Fruit fly (Drosophila melanogaster) whole organism, embryonic: ENCODE results near the gene Dic2.

Experiments
- B-H1 ChIP-seq: fragments of 200-800 bp; sonication (Bioruptor generic); IDR thresholded peaks from 3 replicates; pipeline ENCODE4 v1.3.6; 2022; ENCODE audit warnings: missing biosample characterization, missing genetic modification characterization
- CG10209 ChIP-seq: fragments of 200-800 bp; sonication (Bioruptor generic); optimal IDR thresholded peaks from 3 replicates; lab custom pipeline; 2017; ENCODE audit warnings: missing biosample characterization, mild to moderate bottlenecking, missing genetic modification characterization, missing genetic modification reagents
- CG10267 ChIP-seq: fragments of 200-800 bp; sonication (Bioruptor generic); optimal IDR thresholded peaks from 2 replicates; lab custom pipeline; 2018; ENCODE audit warnings: missing biosample characterization, mild to moderate bottlenecking, missing genetic modification characterization, moderate library complexity
- CG10462 ChIP-seq: fragments of 200-800 bp; sonication (Bioruptor generic); optimal IDR thresholded peaks from 2 replicates; lab custom pipeline; 2016; ENCODE audit warnings: missing biosample characterization, missing genetic modification characterization
- CG11695 ChIP-seq: fragments of 200-800 bp; sonication (Bioruptor generic); IDR thresholded peaks from 3 replicates; pipeline ENCODE4 v1.3.6; 2022; ENCODE audit warnings: missing biosample characterization, missing genetic modification characterization
- CG12155 ChIP-seq: fragments of 200-800 bp; sonication (Bioruptor generic); optimal IDR thresholded peaks from 3 replicates; lab custom pipeline; 2016; ENCODE audit warnings: missing biosample characterization, missing genetic modification characterization
- CG14860 ChIP-seq: fragments of 200-800 bp; sonication (Bioruptor generic); IDR thresholded peaks from 3 replicates; pipeline ENCODE4 v1.3.6; 2022; ENCODE audit warnings: missing biosample characterization, missing genetic modification characterization; ENCODE audit not compliant: partially characterized antibody
- CG15514 ChIP-seq: fragments of 200-800 bp; sonication (Bioruptor generic); optimal IDR thresholded peaks from 3 replicates; lab custom pipeline; 2017; ENCODE audit warnings: missing biosample characterization, missing genetic modification characterization, mild to moderate bottlenecking, moderate library complexity, missing genetic modification reagents
- CG15696 ChIP-seq: fragments of 200-800 bp; sonication (Bioruptor generic); optimal IDR thresholded peaks from 2 replicates; lab custom pipeline; 2019; ENCODE audit warnings: missing biosample characterization, mild to moderate bottlenecking, missing genetic modification characterization, moderate library complexity
- CG1603 ChIP-seq: fragments of 200-800 bp; sonication (Bioruptor generic); optimal IDR thresholded peaks from 2 replicates; lab custom pipeline; 2019; ENCODE audit warnings: missing biosample characterization, mild to moderate bottlenecking, missing genetic modification characterization, moderate library complexity
- CG1647 ChIP-seq: fragments of 200-800 bp; sonication (Bioruptor generic); optimal IDR thresholded peaks from 3 replicates; lab custom pipeline; 2016; ENCODE audit warnings: missing biosample characterization, missing genetic modification characterization
- CG16815 ChIP-seq: fragments of 200-800 bp; sonication (Bioruptor generic); optimal IDR thresholded peaks from 3 replicates; lab custom pipeline; 2017; ENCODE audit warnings: missing biosample characterization, mild to moderate bottlenecking, missing genetic modification characterization
- CG17912 ChIP-seq: fragments of 200-800 bp; sonication (Bioruptor generic); optimal IDR thresholded peaks from 2 replicates; lab custom pipeline; 2018; ENCODE audit warnings: missing biosample characterization, mild to moderate bottlenecking, missing genetic modification characterization
- CG2120 ChIP-seq: fragments of 200-800 bp; sonication (Bioruptor generic); optimal IDR thresholded peaks from 3 replicates; lab custom pipeline; 2016; ENCODE audit warnings: missing biosample characterization, missing genetic modification characterization
- CG2889 ChIP-seq: fragments of 200-800 bp; sonication (Bioruptor generic); IDR thresholded peaks from 3 replicates; pipeline ENCODE4 v1.3.6; 2022; ENCODE audit warnings: missing biosample characterization, missing genetic modification characterization
- CG4854 ChIP-seq: fragments of 200-800 bp; sonication (Bioruptor generic); optimal IDR thresholded peaks from 2 replicates; lab custom pipeline; 2016; ENCODE audit warnings: missing biosample characterization, missing genetic modification characterization, inconsistent platforms
- CG6654 ChIP-seq: fragments of 200-800 bp; sonication (Bioruptor generic); optimal IDR thresholded peaks from 2 replicates; lab custom pipeline; 2017; ENCODE audit warnings: missing biosample characterization, mild to moderate bottlenecking, missing genetic modification characterization
- CG8359 ChIP-seq: fragments of 200-800 bp; sonication (Bioruptor generic); optimal IDR thresholded peaks from 2 replicates; lab custom pipeline; 2017; ENCODE audit warnings: missing biosample characterization, mild to moderate bottlenecking, missing genetic modification characterization, borderline replicate concordance
- CG9609 ChIP-seq: fragments of 200-800 bp; sonication (Bioruptor generic); optimal IDR thresholded peaks from 3 replicates; lab custom pipeline; 2016; ENCODE audit warnings: missing biosample characterization, missing genetic modification characterization
- CG9876 ChIP-seq: fragments of 200-800 bp; sonication (Bioruptor generic); optimal IDR thresholded peaks from 2 replicates; lab custom pipeline; 2016; ENCODE audit warnings: missing biosample characterization, missing genetic modification characterization
- CHES-1-like ChIP-seq: fragments of 200-800 bp; sonication (Bioruptor generic); optimal IDR thresholded peaks from 2 replicates; lab custom pipeline; 2016; ENCODE audit warnings: missing biosample characterization, missing genetic modification characterization
- Dp ChIP-seq: fragments of 200-800 bp; sonication (Bioruptor generic); optimal IDR thresholded peaks from 2 replicates; lab custom pipeline; 2018; ENCODE audit warnings: missing biosample characterization, mild to moderate bottlenecking, missing genetic modification characterization, moderate library complexity
- Eip74EF ChIP-seq, 2 experiments: fragments of 200-800 bp in 1 of 2; fragments of >200 bp in 1 of 2; sonication (Bioruptor generic) in 1 of 2; optimal IDR thresholded peaks; 2 replicates each; lab custom pipeline; 2017 to 2019; ENCODE audit warnings: missing biosample characterization in 2 of 2, missing genetic modification characterization in 2 of 2, mild to moderate bottlenecking in 1 of 2, moderate library complexity in 1 of 2
- Ets97D ChIP-seq: fragments of 200-800 bp; sonication (Bioruptor generic); optimal IDR thresholded peaks from 3 replicates; lab custom pipeline; 2016; ENCODE audit warnings: missing biosample characterization, missing genetic modification characterization
- Hmx ChIP-seq: fragments of 200-800 bp; sonication (Bioruptor generic); optimal IDR thresholded peaks from 2 replicates; lab custom pipeline; 2016; ENCODE audit warnings: missing biosample characterization, missing genetic modification characterization
- Hr3 ChIP-seq: fragments of 200-800 bp; sonication (Bioruptor generic); optimal IDR thresholded peaks from 3 replicates; lab custom pipeline; 2016; ENCODE audit warnings: missing biosample characterization, missing genetic modification characterization
- Hr78 ChIP-seq, 2 experiments: fragments of 200-800 bp in 1 of 2; fragments of >200 bp in 1 of 2; sonication (Bioruptor generic) in 1 of 2; optimal IDR thresholded peaks; 2 replicates each; lab custom pipeline; 2017 to 2019; ENCODE audit warnings: missing biosample characterization in 2 of 2, missing genetic modification characterization in 2 of 2, mild to moderate bottlenecking in 1 of 2, moderate library complexity in 1 of 2
- Neu2 ChIP-seq: fragments of 200-800 bp; sonication (Bioruptor generic); optimal IDR thresholded peaks from 3 replicates; lab custom pipeline; 2016; ENCODE audit warnings: missing biosample characterization, missing genetic modification characterization, borderline replicate concordance
- Pdp1 ChIP-seq, 2 experiments: fragments of 200-800 bp; sonication (Bioruptor generic); optimal IDR thresholded peaks; 3 replicates each; lab custom pipeline; 2016; ENCODE audit warnings: missing biosample characterization in 2 of 2, missing genetic modification characterization in 2 of 2, mild to moderate bottlenecking in 1 of 2, moderate library complexity in 1 of 2
- Side ChIP-seq: fragments of 200-800 bp; sonication (Bioruptor generic); optimal IDR thresholded peaks from 2 replicates; lab custom pipeline; 2016; ENCODE audit warnings: missing biosample characterization, missing genetic modification characterization
- Six4 ChIP-seq: fragments of 200-800 bp; sonication (Bioruptor generic); optimal IDR thresholded peaks from 2 replicates; lab custom pipeline; 2016; ENCODE audit warnings: missing biosample characterization, missing genetic modification characterization
- Spps ChIP-seq: fragments of 200-800 bp; sonication (Bioruptor generic); optimal IDR thresholded peaks from 2 replicates; lab custom pipeline; 2018; ENCODE audit warnings: missing biosample characterization, mild to moderate bottlenecking, missing genetic modification characterization
- Xrp1 ChIP-seq: fragments of 200-800 bp; sonication (Bioruptor generic); IDR thresholded peaks from 2 replicates; pipeline ENCODE4 v1.3.6; 2022; ENCODE audit warnings: missing biosample characterization, missing genetic modification characterization
- chinmo ChIP-seq: fragments of 200-800 bp; sonication (Bioruptor generic); IDR thresholded peaks from 4 replicates; pipeline ENCODE4 v1.3.6; 2022; ENCODE audit warnings: missing biosample characterization, missing genetic modification characterization; ENCODE audit not compliant: partially characterized antibody
- croc ChIP-seq: fragments of 200-800 bp; sonication (Bioruptor generic); conservative IDR thresholded peaks from 3 replicates; pipeline ENCODE4 v1.3.6; 2022; ENCODE audit warnings: missing biosample characterization, missing genetic modification characterization
- exex ChIP-seq: fragments of 200-800 bp; sonication (Bioruptor generic); optimal IDR thresholded peaks from 4 replicates; lab custom pipeline; 2018; ENCODE audit warnings: missing biosample characterization, mild to moderate bottlenecking, missing genetic modification characterization, moderate library complexity
- gcm ChIP-seq: fragments of 200-800 bp; sonication (Bioruptor generic); optimal IDR thresholded peaks from 2 replicates; lab custom pipeline; 2019; ENCODE audit warnings: missing biosample characterization, mild to moderate bottlenecking, missing genetic modification characterization, moderate library complexity
- gcm2 ChIP-seq: fragments of 200-800 bp; sonication (Bioruptor generic); optimal IDR thresholded peaks from 2 replicates; lab custom pipeline; 2016; ENCODE audit warnings: missing biosample characterization, missing genetic modification characterization
- gem ChIP-seq: fragments of 200-800 bp; sonication (Bioruptor generic); optimal IDR thresholded peaks from 2 replicates; lab custom pipeline; 2019; ENCODE audit warnings: missing biosample characterization, mild to moderate bottlenecking, missing genetic modification characterization, moderate library complexity
- grau ChIP-seq: fragments of 200-800 bp; optimal IDR thresholded peaks from 3 replicates; lab custom pipeline; 2019; ENCODE audit warnings: missing biosample characterization, mild to moderate bottlenecking, missing genetic modification characterization, moderate library complexity
- grn ChIP-seq: fragments of 200-800 bp; sonication (Bioruptor generic); optimal IDR thresholded peaks from 3 replicates; lab custom pipeline; 2017; ENCODE audit warnings: missing biosample characterization, missing genetic modification characterization
- h ChIP-seq: fragments of >200 bp; optimal IDR thresholded peaks from 2 replicates; lab custom pipeline; 2017
- nom ChIP-seq: fragments of 200-800 bp; sonication (Bioruptor generic); optimal IDR thresholded peaks from 2 replicates; lab custom pipeline; 2017; ENCODE audit warnings: missing biosample characterization, missing genetic modification characterization, mild to moderate bottlenecking, moderate library complexity, missing genetic modification reagents
- pb ChIP-seq: fragments of 200-800 bp; sonication (Bioruptor generic); optimal IDR thresholded peaks from 3 replicates; lab custom pipeline; 2016; ENCODE audit warnings: missing biosample characterization, missing genetic modification characterization
- repo ChIP-seq: fragments of 200-800 bp; sonication (Bioruptor generic); optimal IDR thresholded peaks from 2 replicates; lab custom pipeline; 2016; ENCODE audit warnings: missing biosample characterization, missing genetic modification characterization
- slou ChIP-seq: fragments of 200-800 bp; sonication (Bioruptor generic); optimal IDR thresholded peaks from 3 replicates; lab custom pipeline; 2016; ENCODE audit warnings: missing biosample characterization, missing genetic modification characterization
- ttk ChIP-seq: fragments of 200-800 bp; sonication (Bioruptor generic); IDR thresholded peaks from 2 replicates; pipeline ENCODE4 v2.1.2; 2022; ENCODE audit warnings: missing biosample characterization, missing genetic modification characterization
- usp ChIP-seq: fragments of >200 bp; optimal IDR thresholded peaks from 2 replicates; lab custom pipeline; 2017; ENCODE audit warnings: missing biosample characterization, missing genetic modification characterization
- vfl ChIP-seq: fragments of 200-800 bp; sonication (Bioruptor generic); optimal IDR thresholded peaks from 2 replicates; lab custom pipeline; 2016; ENCODE audit warnings: missing biosample characterization, missing genetic modification characterization

Dic2 gene

DNA sequence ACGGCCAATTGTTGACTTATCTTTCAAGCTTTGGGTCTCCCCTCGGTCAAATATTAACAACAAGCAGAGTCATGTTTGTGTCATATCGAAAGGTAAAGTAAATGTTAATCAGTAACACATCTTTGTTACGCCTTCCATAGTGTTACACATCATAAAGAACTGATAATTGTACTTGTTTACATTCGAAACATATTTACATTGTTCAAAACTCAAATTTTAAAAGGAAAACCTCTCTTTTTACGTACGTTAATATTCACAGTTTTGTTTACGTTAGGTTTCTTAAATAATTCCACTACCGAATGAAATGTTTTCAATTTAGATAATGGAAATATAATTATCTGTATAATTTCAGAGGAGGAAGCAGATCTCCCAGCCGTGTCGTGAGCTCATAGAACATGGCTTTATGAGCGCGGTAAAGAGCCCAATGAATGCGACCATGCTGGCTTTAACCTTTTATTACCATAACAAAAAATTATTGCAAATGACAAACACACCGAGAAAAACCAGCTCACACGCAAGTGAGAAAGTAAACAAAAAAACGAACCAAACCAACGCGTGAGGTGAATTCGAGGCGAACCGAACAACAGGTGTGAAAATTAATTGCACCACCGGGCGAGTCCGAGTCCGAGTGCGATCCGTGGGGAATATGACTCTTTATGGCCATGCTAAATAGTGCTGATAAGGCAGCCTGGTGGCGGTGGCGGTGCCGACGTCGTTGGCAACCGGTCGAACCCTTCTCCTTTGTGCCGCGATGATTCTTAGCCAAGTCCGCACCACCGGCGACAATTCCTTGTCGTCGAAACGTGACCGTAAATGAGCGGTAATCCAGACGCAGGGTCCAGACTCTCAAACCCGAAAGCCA, 41.3 kb upstream of the Dic2 start (continued):
- TF ChIP-seq CG6654 (GFP tag; lab: Kevin White, UChicago) (no peak), CG14860 (GFP tag; lab: Robert Waterston, UW) (no peak), Spps (tag; lab: Kevin White, UChicago) (peak; percentile 20), CG1603 (tag; lab: Kevin White, UChicago) (peak; percentile 48), CG4854 (no peak), CG11695 (GFP tag; lab: Robert Waterston, UW) (peak; percentile 56; the same call in 1 of the 3 replicates), Ets97D (GFP tag; lab: Kevin White, UChicago) (no peak), h (lab: Kevin White, UChicago) (no peak), CG10209 (GFP tag; lab: Kevin White, UChicago) (peak; percentile 64), gem (tag; lab: Kevin White, UChicago) (peak; percentile 67), CG12155 (GFP tag; lab: Kevin White, UChicago) (no peak), Six4 (GFP tag; lab: Kevin White, UChicago) (peak; percentile 34), CG9609 (GFP tag; lab: Kevin White, UChicago) (no peak), nom (GFP tag; lab: Kevin White, UChicago) (no peak), Neu2 (GFP tag; lab: Kevin White, UChicago) (no peak), CG9876 (no peak), CG15696 (tag; lab: Kevin White, UChicago) (peak; percentile 90), B-H1 (no peak; the same call in 2 of the 3 replicates), gcm2 (GFP tag; lab: Kevin White, UChicago) (no peak), CG10267 (tag; lab: Kevin White, UChicago) (peak; percentile 20), pb (no peak), usp (GFP tag; lab: Kevin White, UChicago) (no peak), grn (peak; percentile 29), Pdp1 (GFP tag; optimal IDR thresholded peaks at IDR 0.05; lab: Kevin White, UChicago) (peak in 1 of 2 experiments; percentile 4)

- TF ChIP-seq CHES-1-like (GFP tag; lab: Kevin White, UChicago) (no peak), CG2120 (GFP tag; lab: Kevin White, UChicago) (no peak), Dp (GFP tag; lab: Kevin White, UChicago) (no peak), CG15514 (GFP tag; lab: Kevin White, UChicago) (no peak), slou (GFP tag; lab: Kevin White, UChicago) (no peak), chinmo (GFP tag; lab: Robert Waterston, UW) (0 out of 4 replicates have a peak, but pooled peaks have one; percentile 41), CG10462 (no peak), CG1647 (GFP tag; lab: Kevin White, UChicago) (no peak), exex (tag; lab: Kevin White, UChicago) (peak; percentile 65), gcm (no peak), CG16815 (no peak), CG17912 (GFP tag; lab: Kevin White, UChicago) (no peak), grau (tag; lab: Kevin White, UChicago) (no peak), CG2889 (GFP tag; lab: Robert Waterston, UW) (no peak), Xrp1 (no peak), Hr78 (GFP tag; optimal IDR thresholded peaks at IDR 0.05; lab: Kevin White, UChicago) (no peak), CG8359 (GFP tag; lab: Kevin White, UChicago) (no peak), Hmx (GFP tag; lab: Kevin White, UChicago) (no peak), CG15696 (tag; lab: Kevin White, UChicago) (no peak), Side (GFP tag; lab: Kevin White, UChicago) (no peak), repo (GFP tag; lab: Kevin White, UChicago) (no peak), Eip74EF (GFP tag; optimal IDR thresholded peaks at IDR 0.05; lab: Kevin White, UChicago) (no peak), vfl (GFP tag; lab: Kevin White, UChicago) (no peak), croc (GFP tag; lab: Robert Waterston, UW) (no peak), Hr3 (GFP tag; lab: Kevin White, UChicago) (no peak), ttk (GFP tag; lab: Robert Waterston, UW) (no peak)
Measured at dm6 chr3R:20534575-20534974, 33.3 kb upstream of the Dic2 start, which contains the start of the genes MtnE and MtnD. Gene MtnE (minus strand): TSS chr3R:20534704. Gene MtnD (plus strand): TSS chr3R:20534962.
